Worm (Caenorhabditis elegans): ENCODE data around the gene C08B6.18.

Gene C08B6.18

DNA sequence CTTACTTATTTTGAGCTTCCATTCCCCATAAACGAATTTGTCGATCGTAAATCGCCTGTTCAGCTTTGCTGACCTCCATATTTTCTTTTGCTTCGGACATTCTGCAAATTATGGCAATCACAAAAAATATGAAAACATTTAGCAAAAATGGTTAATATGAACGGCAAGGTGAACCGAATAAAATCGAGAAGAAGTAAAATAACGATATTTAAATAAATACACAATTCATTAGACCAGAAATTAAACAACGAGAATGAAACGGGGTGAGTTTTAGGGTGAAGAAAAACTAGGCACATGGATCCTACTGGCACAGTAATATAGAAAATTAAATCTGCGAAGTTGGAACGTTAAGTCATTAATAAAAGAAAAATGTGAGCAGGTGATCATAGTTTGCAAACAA lies 3.7 kb downstream of the C08B6.18 start, which contains the start of gene aos-1:
Gene aos-1 (minus strand): TSS at position 101 of the 400 bp plus-strand sequence.
- TF ChIP-seq F13H6.1 (tag; optimal IDR thresholded peaks at IDR 0.05), result no peak
- TF ChIP-seq snpc-4 (tag; optimal IDR thresholded peaks at IDR 0.05), result no peak
- no peak for TF ChIP-seq unc-55 (GFP tag; optimal IDR thresholded peaks at IDR 0.05)
- TF ChIP-seq mdl-1 (tag; optimal IDR thresholded peaks at IDR 0.05), result no peak
- no peak for TF ChIP-seq lin-39 (tag; optimal IDR thresholded peaks at IDR 0.05)
- no peak for TF ChIP-seq nhr-25 (tag; optimal IDR thresholded peaks at IDR 0.05)
- no peak for TF ChIP-seq fos-1 (tag; optimal IDR thresholded peaks at IDR 0.05)
- TF ChIP-seq alr-1 (tag; optimal IDR thresholded peaks at IDR 0.05), result no peak
- TF ChIP-seq ama-1 (optimal IDR thresholded peaks at IDR 0.05), result no peak
- TF ChIP-seq zag-1 (tag; optimal IDR thresholded peaks at IDR 0.05), result no peak
- no peak for TF ChIP-seq nhr-129 (tag; optimal IDR thresholded peaks at IDR 0.05)
- TF ChIP-seq nhr-77 (tag; optimal IDR thresholded peaks at IDR 0.05), result no peak
- TF ChIP-seq C34F6.9 (tag; optimal IDR thresholded peaks at IDR 0.05), result no peak
- TF ChIP-seq aly-2 (tag; optimal IDR thresholded peaks at IDR 0.05), result no peak
- TF ChIP-seq lsy-2 (tag; optimal IDR thresholded peaks at IDR 0.05), result no peak
- TF ChIP-seq mab-5 (tag; optimal IDR thresholded peaks at IDR 0.05), result no peak
- no peak for TF ChIP-seq egl-27 (tag; optimal IDR thresholded peaks at IDR 0.05)
- no peak for TF ChIP-seq elt-3 (tag; optimal IDR thresholded peaks at IDR 0.05)
- no peak for TF ChIP-seq ZK546.5 (tag; optimal IDR thresholded peaks at IDR 0.05)
- TF ChIP-seq blmp-1 (tag; optimal IDR thresholded peaks at IDR 0.05; ENCODE audit: insufficient read depth), result no peak

DNA sequence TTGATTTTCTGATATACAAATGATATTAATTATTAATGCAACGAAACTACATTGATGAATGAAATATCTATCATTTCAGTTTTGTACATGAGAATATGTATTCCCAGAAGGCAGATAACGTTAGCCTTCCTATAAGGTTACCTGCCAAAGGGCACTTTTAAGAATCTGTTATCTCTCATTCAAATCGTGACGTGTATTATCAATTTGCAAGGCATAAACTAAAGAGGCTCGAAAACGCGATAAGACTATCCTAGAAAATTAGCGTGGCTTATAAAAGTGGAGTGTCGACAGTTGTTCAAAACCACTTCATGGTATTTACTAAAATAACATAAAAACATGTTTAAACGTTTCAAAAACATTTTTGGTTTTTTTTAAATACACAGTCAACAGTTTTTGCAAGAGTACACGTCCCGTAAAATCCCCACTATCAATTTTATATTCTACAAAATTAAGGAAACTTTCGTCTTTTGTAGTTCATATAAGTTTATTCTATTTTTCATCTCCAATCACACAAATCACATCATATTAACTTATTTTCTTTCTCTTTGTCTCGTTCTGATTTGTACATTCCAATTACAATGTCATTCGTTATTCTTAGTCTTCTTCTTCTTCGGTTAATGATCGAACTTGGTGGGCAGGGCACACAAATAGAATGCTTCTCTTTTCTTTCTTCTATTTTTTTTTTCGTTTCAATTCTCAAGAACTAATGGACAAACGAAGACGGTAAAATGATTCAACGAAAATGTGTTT lies 9.0 kb downstream of the C08B6.18 start, which contains the start of gene C08B6.10:
Gene C08B6.10 (plus strand): TSS at position 700 of the 750 bp plus-strand sequence.
- TF ChIP-seq crh-2 (tag; optimal IDR thresholded peaks at IDR 0.05) (no peak), fos-1 (tag; optimal IDR thresholded peaks at IDR 0.05) (peak; percentile 20)

DNA sequence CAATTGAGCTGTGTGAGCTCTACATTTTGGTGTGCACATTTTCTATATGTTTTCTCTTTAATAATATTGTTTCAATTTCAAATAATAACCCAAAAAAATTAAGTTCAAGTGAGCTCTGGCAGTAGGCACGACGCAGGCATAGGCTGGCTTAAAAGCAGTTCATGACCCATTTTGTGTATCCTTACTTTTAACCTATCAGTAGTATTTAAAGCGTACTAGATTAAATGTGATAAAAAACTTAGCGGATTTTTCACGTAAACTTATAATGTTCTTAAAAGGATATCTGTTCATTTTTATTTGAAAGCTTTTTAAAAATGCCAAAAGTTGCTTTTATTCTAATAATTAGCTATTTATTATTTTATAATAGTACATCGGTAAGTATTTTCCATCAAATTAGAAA lies 10.6 kb downstream of the C08B6.18 start, which contains the start of gene C08B6.6:
Gene C08B6.6 (plus strand): TSS at position 301 of the 400 bp plus-strand sequence.
- TF ChIP-seq ZK546.5 (tag; optimal IDR thresholded peaks at IDR 0.05) (no peak), blmp-1 (tag; optimal IDR thresholded peaks at IDR 0.05; ENCODE audit: insufficient read depth) (no peak), nhr-129 (tag; optimal IDR thresholded peaks at IDR 0.05) (no peak), egl-27 (tag; optimal IDR thresholded peaks at IDR 0.05) (no peak), mdl-1 (tag; optimal IDR thresholded peaks at IDR 0.05) (no peak), snpc-4 (tag; optimal IDR thresholded peaks at IDR 0.05) (no peak), ceh-16 (tag; optimal IDR thresholded peaks at IDR 0.05) (no peak), Y55F3AM.14 (GFP tag; optimal IDR thresholded peaks at IDR 0.05) (no peak)

DNA sequence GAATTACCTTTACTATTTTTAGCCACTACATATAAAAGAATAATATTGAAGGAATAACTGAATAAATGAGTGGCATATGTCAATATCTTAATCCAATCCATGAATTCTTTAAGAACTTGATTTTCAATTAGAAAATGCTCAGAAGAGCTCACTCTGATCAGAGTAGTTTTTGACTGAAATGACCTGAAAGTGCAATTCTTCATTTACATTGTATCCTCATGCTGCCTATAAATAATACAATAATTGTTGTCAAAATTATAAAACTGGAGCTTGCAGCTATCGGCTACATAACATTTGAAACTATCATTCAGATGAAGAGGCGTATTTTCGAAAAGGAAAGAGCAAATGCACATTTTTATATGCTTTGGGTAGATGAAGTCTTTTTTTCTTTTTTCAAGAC lies 11.3 kb downstream of the C08B6.18 start, which contains the start of gene srxa-19:
Gene srxa-19 (minus strand): TSS at position 101 of the 400 bp plus-strand sequence.
- TF ChIP-seq nhr-23 (tag; optimal IDR thresholded peaks at IDR 0.05), result no peak
- no peak for TF ChIP-seq ceh-16 (tag; optimal IDR thresholded peaks at IDR 0.05)
- no peak for TF ChIP-seq ztf-11 (tag; optimal IDR thresholded peaks at IDR 0.05)
- TF ChIP-seq lin-39 (tag; optimal IDR thresholded peaks at IDR 0.05), result no peak
- TF ChIP-seq sma-3 (GFP tag; optimal IDR thresholded peaks at IDR 0.05), result no peak
- no peak for TF ChIP-seq mab-5 (tag; optimal IDR thresholded peaks at IDR 0.05)
- no peak for TF ChIP-seq nhr-77 (tag; optimal IDR thresholded peaks at IDR 0.05)
- no peak for TF ChIP-seq ama-1 (optimal IDR thresholded peaks at IDR 0.05)

DNA sequence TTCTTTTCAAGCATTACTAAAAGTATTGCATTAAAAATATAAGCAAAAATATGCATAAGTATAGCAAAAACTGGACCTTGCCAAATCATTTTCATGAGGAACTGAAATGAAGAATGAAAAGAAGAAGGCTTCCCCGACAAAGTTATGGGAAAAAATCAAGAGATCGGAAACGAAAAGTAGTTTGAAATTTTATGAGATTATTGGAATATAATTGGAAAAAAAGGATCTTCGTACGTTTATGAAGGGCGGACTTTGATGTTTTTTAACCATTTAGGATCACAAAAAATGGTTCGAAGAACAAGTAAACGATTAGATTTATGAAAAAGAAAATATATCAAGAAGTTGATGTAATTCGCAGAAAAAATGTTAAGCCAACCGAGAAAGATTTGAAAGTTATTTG lies 13.0 kb downstream of the C08B6.18 start, which contains the start of gene srxa-18:
Gene srxa-18 (minus strand): TSS at position 100 of the 400 bp plus-strand sequence.
- no peak for TF ChIP-seq nhr-6 (tag; optimal IDR thresholded peaks at IDR 0.05)
- no peak for TF ChIP-seq dmd-4 (tag; optimal IDR thresholded peaks at IDR 0.05)
- TF ChIP-seq nhr-25 (tag; optimal IDR thresholded peaks at IDR 0.05), result no peak
- TF ChIP-seq lin-13 (GFP tag; optimal IDR thresholded peaks at IDR 0.05), result no peak
- TF ChIP-seq nhr-23 (tag; optimal IDR thresholded peaks at IDR 0.05), result no peak
- no peak for TF ChIP-seq F13H6.1 (tag; optimal IDR thresholded peaks at IDR 0.05)
- TF ChIP-seq elt-3 (tag; optimal IDR thresholded peaks at IDR 0.05), result no peak
- no peak for TF ChIP-seq lin-11 (tag; optimal IDR thresholded peaks at IDR 0.05)
- TF ChIP-seq crh-2 (tag; optimal IDR thresholded peaks at IDR 0.05), result no peak
- no peak for TF ChIP-seq mdl-1 (tag; optimal IDR thresholded peaks at IDR 0.05)
- no peak for TF ChIP-seq lsy-2 (tag; optimal IDR thresholded peaks at IDR 0.05)

DNA sequence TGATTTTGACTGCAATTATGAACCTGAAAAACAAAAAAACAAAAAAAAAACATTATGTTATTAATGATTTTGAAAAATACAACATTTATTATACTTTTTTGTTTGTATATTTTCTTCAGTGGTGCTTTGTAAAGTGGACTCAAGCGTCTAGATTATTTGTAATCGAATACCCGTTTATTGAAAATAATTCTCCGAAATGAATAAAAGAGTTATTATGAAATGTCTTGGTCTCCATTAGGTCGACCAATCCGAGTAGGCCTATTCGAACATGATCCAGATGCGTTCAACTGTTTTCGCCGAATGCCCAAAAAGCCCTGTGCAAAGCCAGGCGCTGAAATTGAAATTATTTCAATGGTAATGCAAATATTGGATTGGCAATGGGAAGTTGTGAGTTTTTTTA lies 16.5 kb downstream of the C08B6.18 start, which contains the start of gene C08B6.5:
Gene C08B6.5 (plus strand): TSS at position 301 of the 400 bp plus-strand sequence.
- TF ChIP-seq mab-5 (tag; optimal IDR thresholded peaks at IDR 0.05) (no peak), lin-39 (tag; optimal IDR thresholded peaks at IDR 0.05) (no peak), unc-62 (GFP tag; optimal IDR thresholded peaks at IDR 0.05) (no peak), lin-11 (tag; optimal IDR thresholded peaks at IDR 0.05) (no peak), egl-27 (tag; optimal IDR thresholded peaks at IDR 0.05) (no peak), mdl-1 (tag; optimal IDR thresholded peaks at IDR 0.05) (no peak), mbf-1 (tag; optimal IDR thresholded peaks at IDR 0.05) (no peak), sem-4 (tag; optimal IDR thresholded peaks at IDR 0.05) (no peak), R02D3.7 (tag; optimal IDR thresholded peaks at IDR 0.05) (no peak), ztf-11 (tag; optimal IDR thresholded peaks at IDR 0.05) (no peak), nhr-77 (tag; optimal IDR thresholded peaks at IDR 0.05) (no peak), Y55F3AM.14 (GFP tag; optimal IDR thresholded peaks at IDR 0.05) (no peak), lin-13 (GFP tag; optimal IDR thresholded peaks at IDR 0.05) (no peak), nhr-21 (tag; optimal IDR thresholded peaks at IDR 0.05) (no peak), lsy-2 (tag; optimal IDR thresholded peaks at IDR 0.05) (no peak), unc-39 (tag; optimal IDR thresholded peaks at IDR 0.05) (no peak), sma-3 (GFP tag; optimal IDR thresholded peaks at IDR 0.05) (no peak), aly-2 (tag; optimal IDR thresholded peaks at IDR 0.05) (no peak)

Measured in whole organism, L2 larva.